Worm (Caenorhabditis elegans): ENCODE measurements around the gene bath-2.

The bath-2 gene

ce11 chrII:1882705-1883104 lies 39.9 kb downstream of the bath-2 start, which contains the start of gene math-5:
Gene math-5, minus strand, starts transcription at chrII:1882805.
- TF ChIP-seq fax-1 (tag; optimal IDR thresholded peaks at IDR 0.05) (no peak), eyg-1 (tag; optimal IDR thresholded peaks at IDR 0.05) (no peak), nfya-1 (tag; optimal IDR thresholded peaks at IDR 0.05) (no peak), gmeb-2 (tag; optimal IDR thresholded peaks at IDR 0.05) (no peak), C08G9.2 (tag; optimal IDR thresholded peaks at IDR 0.05) (no peak), pax-1 (tag; optimal IDR thresholded peaks at IDR 0.05) (no peak), ceh-9 (tag; optimal IDR thresholded peaks at IDR 0.05) (no peak), F13H6.1 (tag; optimal IDR thresholded peaks at IDR 0.05) (no peak), mec-3 (tag; optimal IDR thresholded peaks at IDR 0.05; ENCODE audit: borderline replicate concordance) (no peak), ama-1 (optimal IDR thresholded peaks at IDR 0.05) (no peak), madf-2 (tag; optimal IDR thresholded peaks at IDR 0.05) (no peak), ets-4 (tag; optimal IDR thresholded peaks at IDR 0.05) (no peak), unc-86 (tag; optimal IDR thresholded peaks at IDR 0.05) (no peak), ztf-16 (tag; optimal IDR thresholded peaks at IDR 0.05) (no peak), hlh-6 (tag; optimal IDR thresholded peaks at IDR 0.05) (no peak), elt-4 (tag; optimal IDR thresholded peaks at IDR 0.05) (no peak), ceh-19 (GFP tag; optimal IDR thresholded peaks at IDR 0.05) (no peak), unc-3 (GFP tag; conservative IDR thresholded peaks at IDR 0.05) (no peak), unc-3 (tag; optimal IDR thresholded peaks at IDR 0.05) (no peak), pha-2 (tag; optimal IDR thresholded peaks at IDR 0.05) (no peak)

ce11 chrII:1878663-1879062 lies 43.9 kb downstream of the bath-2 start, which contains the start of gene math-16:
Gene math-16, minus strand, starts transcription at chrII:1878763.
- TF ChIP-seq lin-11 (tag; optimal IDR thresholded peaks at IDR 0.05) (no peak), pax-1 (tag; optimal IDR thresholded peaks at IDR 0.05) (no peak), nhr-11 (tag; optimal IDR thresholded peaks at IDR 0.05) (no peak), pag-3 (tag; optimal IDR thresholded peaks at IDR 0.05; ENCODE audit: borderline replicate concordance) (no peak), ttx-3 (tag; optimal IDR thresholded peaks at IDR 0.05) (no peak), pros-1 (tag; optimal IDR thresholded peaks at IDR 0.05) (no peak), eyg-1 (tag; optimal IDR thresholded peaks at IDR 0.05) (no peak)

- no peak for TF ChIP-seq unc-86 (tag; optimal IDR thresholded peaks at IDR 0.05)
- TF ChIP-seq fkh-6 (tag; optimal IDR thresholded peaks at IDR 0.05), result no peak
- TF ChIP-seq pqm-1 (tag; optimal IDR thresholded peaks at IDR 0.05), result no peak
These were observed 46.9 kb downstream of the bath-2 start, which contains the start of gene math-13 for ce11 chrII:1875658-1876057. Gene math-13, plus strand, starts transcription at chrII:1875958.
